Fruit fly (Drosophila melanogaster) whole organism, embryonic: Measurements from ENCODE around the gene Mfap1.

Experiments used
- CG12104 ChIP-seq: fragments of 200-800 bp; sonication (Bioruptor generic); optimal IDR thresholded peaks from 3 replicates; lab custom pipeline; 2016; ENCODE audit warnings: missing biosample characterization, missing genetic modification characterization
- CG12155 ChIP-seq: fragments of 200-800 bp; sonication (Bioruptor generic); optimal IDR thresholded peaks from 3 replicates; lab custom pipeline; 2016; ENCODE audit warnings: missing biosample characterization, missing genetic modification characterization
- CG17186 ChIP-seq: fragments of 200-800 bp; sonication (Bioruptor generic); optimal IDR thresholded peaks from 3 replicates; lab custom pipeline; 2017; ENCODE audit warnings: missing biosample characterization, missing genetic modification reagents, missing genetic modification characterization
- CG34422 ChIP-seq: fragments of 200-800 bp; sonication (Bioruptor generic); IDR thresholded peaks from 3 replicates; pipeline ENCODE4 v1.3.6; 2022; ENCODE audit warnings: missing biosample characterization, missing genetic modification characterization
- CG4707 ChIP-seq: fragments of 200-800 bp; sonication (Bioruptor generic); optimal IDR thresholded peaks from 2 replicates; lab custom pipeline; 2018; ENCODE audit warnings: missing biosample characterization, mild to moderate bottlenecking, missing genetic modification characterization, moderate library complexity
- CG8281 ChIP-seq: fragments of 200-800 bp; sonication (Bioruptor generic); optimal IDR thresholded peaks from 2 replicates; lab custom pipeline; 2018; ENCODE audit warnings: missing biosample characterization, mild to moderate bottlenecking, missing genetic modification characterization, moderate library complexity
- CG8478 ChIP-seq: fragments of >200 bp; optimal IDR thresholded peaks from 2 replicates; lab custom pipeline; 2018
- CrebB ChIP-seq: fragments of 200-800 bp; sonication (Bioruptor generic); optimal IDR thresholded peaks from 3 replicates; lab custom pipeline; 2018; ENCODE audit warnings: missing biosample characterization, mild to moderate bottlenecking, missing genetic modification characterization
- Fer2 ChIP-seq: fragments of 200-800 bp; sonication (Bioruptor generic); optimal IDR thresholded peaks from 2 replicates; lab custom pipeline; 2018; ENCODE audit warnings: missing biosample characterization, mild to moderate bottlenecking, missing genetic modification characterization, moderate library complexity
- Lhr ChIP-seq: fragments of 200-800 bp; sonication (Bioruptor generic); optimal IDR thresholded peaks from 3 replicates; lab custom pipeline; 2017; ENCODE audit warnings: mild to moderate bottlenecking, missing biosample characterization, missing genetic modification reagents, missing genetic modification characterization
- Opbp ChIP-seq: fragments of 200-800 bp; sonication (Bioruptor generic); IDR thresholded peaks from 3 replicates; pipeline ENCODE4 v1.3.6; 2022; ENCODE audit warnings: missing biosample characterization, missing genetic modification characterization; ENCODE audit not compliant: partially characterized antibody
- abd-A ChIP-seq: fragments of 200-800 bp; sonication (Bioruptor generic); optimal IDR thresholded peaks from 3 replicates; lab custom pipeline; 2019; ENCODE audit warnings: missing biosample characterization, mild to moderate bottlenecking, missing genetic modification characterization, moderate library complexity
- pan ChIP-seq, 4 experiments: fragments of >200 bp in 3 of 4; fragments of 200-800 bp in 1 of 4; sonication (Bioruptor generic) in 1 of 4; optimal IDR thresholded peaks in 3 of 4; IDR thresholded peaks in 1 of 4; 2 replicates each; pipeline versions ENCODE4 v1.3.6 to Lab custom; 2017 to 2022; ENCODE audit warnings: missing biosample characterization in 2 of 4, missing genetic modification characterization in 2 of 4, mixed read lengths in 1 of 4
- toy ChIP-seq: fragments of 200-800 bp; sonication (Bioruptor generic); IDR thresholded peaks from 2 replicates; pipeline ENCODE4 v1.3.6; 2022; ENCODE audit warnings: missing biosample characterization, missing genetic modification characterization

dm6 chr3L:1910107-1910506, 30.8 kb upstream of the Mfap1 start, which contains the start of gene dsb:
- TF ChIP-seq CG8281 (tag; lab: Kevin White, UChicago): no peak
- no peak for TF ChIP-seq CG17186 (GFP tag; lab: Kevin White, UChicago)
- no peak for TF ChIP-seq pan (optimal IDR thresholded peaks at IDR 0.05; lab: Kevin White, UChicago)
- TF ChIP-seq pan (GFP tag; optimal IDR thresholded peaks at IDR 0.05 in 1 of 2, IDR thresholded peaks at IDR 0.05 in 1 of 2): no peak
- TF ChIP-seq Opbp (GFP tag; lab: Robert Waterston, UW): no peak
- no peak for TF ChIP-seq CG8478 (lab: Kevin White, UChicago)
- no peak for TF ChIP-seq abd-A (tag; lab: Kevin White, UChicago)
- no peak for TF ChIP-seq toy (GFP tag; lab: Robert Waterston, UW)
- TF ChIP-seq CG34422: no peak
- no peak for TF ChIP-seq CrebB (tag; lab: Kevin White, UChicago)
- TF ChIP-seq Lhr (GFP tag; lab: Kevin White, UChicago): no peak
- TF ChIP-seq CG12104 (GFP tag; lab: Kevin White, UChicago): no peak
- no peak for TF ChIP-seq CG4707 (GFP tag; lab: Kevin White, UChicago)
- TF ChIP-seq Fer2: no peak
- TF ChIP-seq CG12155 (GFP tag; lab: Kevin White, UChicago): no peak
